Worm (Caenorhabditis elegans): ENCODE data around the gene C44F1.1.

Gene C44F1.1

DNA sequence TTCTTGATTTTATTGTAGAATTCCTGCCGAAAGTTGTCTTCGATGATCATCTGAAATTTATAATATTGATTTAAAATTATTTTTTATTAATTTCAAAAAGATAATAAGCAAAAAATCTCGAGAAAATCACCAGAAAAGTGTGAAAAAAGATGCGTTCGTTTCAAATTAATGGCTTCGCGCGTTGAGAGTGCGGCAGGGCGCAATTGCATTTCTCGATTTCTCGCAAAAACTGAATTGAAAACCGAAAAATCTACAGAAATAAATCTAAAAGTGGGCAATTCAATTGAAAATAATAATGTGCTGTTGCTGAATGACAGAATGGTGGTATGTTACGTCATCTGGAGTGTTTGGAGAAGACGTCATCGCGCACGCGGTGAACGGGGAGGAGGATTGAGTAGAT, 30.4 kb downstream of the C44F1.1 start, which contains the start of gene evl-18:
TSS of gene evl-18 (minus strand) at position 50 of the 400 bp plus-strand sequence.
- no peak for TF ChIP-seq ztf-11 (tag; optimal IDR thresholded peaks at IDR 0.05)
- no peak for TF ChIP-seq unc-62 (GFP tag; optimal IDR thresholded peaks at IDR 0.05)
- peak; percentile 43 for TF ChIP-seq unc-55 (GFP tag; optimal IDR thresholded peaks at IDR 0.05)
- peak; percentile 49 for TF ChIP-seq C34F6.9 (tag; optimal IDR thresholded peaks at IDR 0.05)
- TF ChIP-seq gmeb-1 (tag; optimal IDR thresholded peaks at IDR 0.05) = peak; percentile 38
- no peak for TF ChIP-seq sem-4 (tag; optimal IDR thresholded peaks at IDR 0.05)
- peak; percentile 9 for TF ChIP-seq nhr-129 (tag; optimal IDR thresholded peaks at IDR 0.05)
- TF ChIP-seq lsy-2 (tag; optimal IDR thresholded peaks at IDR 0.05) = peak in 1 of 2 experiments; percentile 30

DNA sequence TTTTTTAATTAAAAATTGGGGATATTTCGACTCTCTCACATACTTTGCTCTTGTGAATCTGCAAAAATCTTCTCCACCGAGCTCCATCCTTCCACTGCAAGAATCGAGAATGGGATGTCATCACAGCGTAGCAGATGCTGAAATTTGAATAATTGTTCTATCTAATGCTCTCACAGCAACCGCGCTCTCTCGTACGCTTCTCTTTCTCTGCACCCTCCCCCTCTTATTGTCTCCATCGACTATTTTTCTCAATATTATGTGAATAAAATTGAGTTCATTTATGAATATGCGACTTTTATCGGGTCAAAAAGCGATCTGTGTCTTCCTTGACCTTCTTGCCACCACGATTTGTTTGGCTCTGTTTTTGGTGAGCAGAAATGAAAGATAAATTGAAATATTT, 31.4 kb downstream of the C44F1.1 start, which contains the start of gene F34D10.3:
TSS of gene F34D10.3 (plus strand) at position 249 of the 400 bp plus-strand sequence.
- TF ChIP-seq unc-55 (GFP tag; optimal IDR thresholded peaks at IDR 0.05) (peak; percentile 53), lsy-2 (tag; optimal IDR thresholded peaks at IDR 0.05) (peak in 1 of 2 experiments; percentile 3), mbf-1 (tag; optimal IDR thresholded peaks at IDR 0.05) (no peak), nhr-129 (tag; optimal IDR thresholded peaks at IDR 0.05) (peak; percentile 16), C34F6.9 (tag; optimal IDR thresholded peaks at IDR 0.05) (peak; percentile 30), unc-62 (GFP tag; optimal IDR thresholded peaks at IDR 0.05) (no peak)

DNA sequence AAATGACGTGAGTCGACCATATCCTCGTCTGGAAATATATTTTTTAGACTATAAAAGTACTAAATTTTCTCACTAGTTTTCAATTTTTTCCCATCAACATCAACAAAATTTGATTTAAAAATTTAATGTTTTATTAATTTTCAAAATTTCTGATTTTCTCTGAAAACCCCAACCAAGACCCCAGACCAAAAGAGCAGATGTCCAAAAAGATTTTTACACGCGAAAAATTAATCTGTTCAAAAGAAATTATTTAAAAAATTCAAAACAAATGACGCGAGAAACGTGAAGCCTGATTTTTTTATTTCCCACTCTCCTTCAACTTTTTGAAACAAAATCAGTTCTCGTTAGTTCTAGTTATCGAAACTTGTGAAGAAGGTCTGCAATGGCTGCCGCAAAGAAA, 34.9 kb downstream of the C44F1.1 start, which contains the start of gene F34D10.8:
TSS of gene F34D10.8 (plus strand) at position 301 of the 400 bp plus-strand sequence.
- TF ChIP-seq mdl-1 (tag; optimal IDR thresholded peaks at IDR 0.05) (no peak), unc-55 (GFP tag; optimal IDR thresholded peaks at IDR 0.05) (no peak), nhr-21 (tag; optimal IDR thresholded peaks at IDR 0.05) (no peak), ceh-16 (tag; optimal IDR thresholded peaks at IDR 0.05) (no peak), dmd-4 (tag; optimal IDR thresholded peaks at IDR 0.05) (no peak), nhr-12 (tag; optimal IDR thresholded peaks at IDR 0.05) (no peak), ztf-4 (tag; optimal IDR thresholded peaks at IDR 0.05) (no peak), mbf-1 (tag; optimal IDR thresholded peaks at IDR 0.05) (no peak), sem-4 (tag; optimal IDR thresholded peaks at IDR 0.05) (no peak), nhr-23 (tag; optimal IDR thresholded peaks at IDR 0.05) (no peak), gmeb-1 (tag; optimal IDR thresholded peaks at IDR 0.05) (no peak), crh-2 (tag; optimal IDR thresholded peaks at IDR 0.05) (no peak), nhr-11 (tag; optimal IDR thresholded peaks at IDR 0.05) (no peak), fos-1 (tag; optimal IDR thresholded peaks at IDR 0.05) (no peak), lin-39 (tag; optimal IDR thresholded peaks at IDR 0.05) (no peak), zag-1 (tag; optimal IDR thresholded peaks at IDR 0.05) (no peak), ztf-1 (GFP tag; conservative IDR thresholded peaks at IDR 0.05) (no peak)

DNA sequence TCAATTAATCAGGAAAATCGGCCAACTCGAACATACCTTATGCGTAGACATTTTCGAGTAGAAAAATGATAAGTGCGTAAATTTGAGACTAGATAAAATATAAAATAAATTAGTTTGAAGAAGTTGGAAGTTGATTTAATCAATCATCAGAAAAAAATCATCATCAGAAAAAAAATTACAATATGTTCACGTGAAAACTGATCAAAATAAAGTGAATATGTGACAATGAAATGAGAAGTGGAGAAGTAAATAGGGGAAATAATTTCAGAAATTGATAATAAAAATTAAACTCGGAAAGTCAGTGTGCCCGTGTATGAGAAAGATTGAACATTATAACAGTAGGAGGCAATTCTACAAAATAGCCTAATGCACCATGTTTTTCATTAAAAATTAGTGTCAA, 35.8 kb downstream of the C44F1.1 start, which contains the start of gene F34D10.9:
TSS of gene F34D10.9 (minus strand) at position 101 of the 400 bp plus-strand sequence.
- TF ChIP-seq nhr-12 (tag; optimal IDR thresholded peaks at IDR 0.05) (no peak), dmd-4 (tag; optimal IDR thresholded peaks at IDR 0.05) (no peak), lin-39 (tag; optimal IDR thresholded peaks at IDR 0.05) (no peak), lin-13 (GFP tag; optimal IDR thresholded peaks at IDR 0.05) (no peak), zag-1 (tag; optimal IDR thresholded peaks at IDR 0.05) (no peak), snpc-4 (tag; optimal IDR thresholded peaks at IDR 0.05) (no peak), unc-39 (tag; optimal IDR thresholded peaks at IDR 0.05) (no peak), nhr-237 (tag; optimal IDR thresholded peaks at IDR 0.05) (no peak), nhr-77 (tag; optimal IDR thresholded peaks at IDR 0.05) (no peak), elt-1 (tag; optimal IDR thresholded peaks at IDR 0.05) (no peak), lin-11 (tag; optimal IDR thresholded peaks at IDR 0.05) (no peak)

DNA sequence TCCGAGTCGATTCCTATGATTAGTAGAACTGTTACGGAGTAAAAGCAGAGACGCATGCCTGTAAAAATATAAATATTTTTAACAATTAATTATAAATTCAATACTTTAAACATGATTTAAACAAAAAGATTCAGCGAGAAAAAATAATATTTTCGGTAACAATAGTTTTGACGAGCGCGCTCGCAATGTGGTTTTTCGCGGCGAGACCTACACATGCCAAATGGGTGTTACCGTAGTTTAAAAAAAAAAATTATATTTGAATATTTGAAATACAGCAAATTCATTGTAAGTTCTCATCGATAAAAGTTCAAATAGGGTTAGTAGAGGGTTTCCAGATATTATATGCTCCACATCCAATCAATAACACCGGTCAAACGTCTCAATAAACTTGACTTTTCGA, 38.9 kb downstream of the C44F1.1 start, which contains the start of gene gldi-5:
TSS of gene gldi-5 (minus strand) at position 58 of the 400 bp plus-strand sequence.
- TF ChIP-seq Y55F3AM.14 (GFP tag; optimal IDR thresholded peaks at IDR 0.05) = no peak
- TF ChIP-seq mab-5 (tag; optimal IDR thresholded peaks at IDR 0.05) = no peak

DNA sequence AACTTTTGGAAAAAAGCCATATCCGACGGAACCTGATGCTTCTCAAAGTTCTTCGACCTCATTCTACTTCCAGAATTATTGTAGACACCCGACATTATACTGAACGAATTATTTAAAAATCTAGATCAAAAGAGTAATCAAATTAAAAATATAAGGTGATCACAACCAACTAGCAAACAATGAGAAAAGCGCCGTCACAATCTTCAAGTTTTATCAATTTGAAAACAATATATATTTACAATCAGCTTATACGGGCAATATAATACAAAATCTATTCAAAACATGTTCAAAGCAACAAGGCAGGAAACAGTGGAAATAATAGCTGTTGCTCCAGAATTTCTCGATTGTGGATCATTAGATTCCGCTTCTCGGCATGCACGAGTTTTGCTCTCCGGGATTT, 40.5 kb downstream of the C44F1.1 start, which contains the start of gene C14B1.12:
TSS of gene C14B1.12 (minus strand) at position 101 of the 400 bp plus-strand sequence.
- TF ChIP-seq blmp-1 (tag; optimal IDR thresholded peaks at IDR 0.05; ENCODE audit: insufficient read depth) (no peak), skn-1 (tag; optimal IDR thresholded peaks at IDR 0.05) (no peak), mbf-1 (tag; optimal IDR thresholded peaks at IDR 0.05) (no peak), nhr-23 (tag; optimal IDR thresholded peaks at IDR 0.05) (no peak), nhr-129 (tag; optimal IDR thresholded peaks at IDR 0.05) (no peak), nhr-11 (tag; optimal IDR thresholded peaks at IDR 0.05) (no peak), unc-39 (tag; optimal IDR thresholded peaks at IDR 0.05) (no peak), lin-13 (GFP tag; optimal IDR thresholded peaks at IDR 0.05) (no peak), nhr-10 (tag; optimal IDR thresholded peaks at IDR 0.05) (no peak), aly-2 (tag; optimal IDR thresholded peaks at IDR 0.05) (no peak)
